Worm (Caenorhabditis elegans) whole organism, mixed stage, embryonic: ENCODE results near the gene C07A12.18.

Experiments used
- M03D4.4 ChIP-seq: sonication (generic microtip); optimal IDR thresholded peaks from 2 replicates; lab custom pipeline; 2017; ENCODE audit warnings: mild to moderate bottlenecking, missing genetic modification characterization, missing compliant biosample characterization
- bed-3 ChIP-seq: fragments of 200-800 bp; sonication (Bioruptor generic); optimal IDR thresholded peaks from 3 replicates; lab custom pipeline; 2018; ENCODE audit warnings: mild to moderate bottlenecking, missing genetic modification characterization, moderate library complexity, missing compliant biosample characterization
- blmp-1 ChIP-seq: fragments of 150-350 bp; optimal IDR thresholded peaks from 2 replicates; lab custom pipeline; 2014; ENCODE audit warnings: missing biosample characterization, missing genetic modification characterization
- ceh-39 ChIP-seq: fragments of 150-350 bp; optimal IDR thresholded peaks from 2 replicates; lab custom pipeline; 2014; ENCODE audit warnings: missing biosample characterization, missing genetic modification characterization
- ceh-43 ChIP-seq: fragments of 200-800 bp; sonication (Bioruptor generic); optimal IDR thresholded peaks from 2 replicates; lab custom pipeline; 2018; ENCODE audit warnings: mild to moderate bottlenecking, missing genetic modification characterization, moderate library complexity, missing compliant biosample characterization
- ceh-83 ChIP-seq: fragments of 200-800 bp; sonication (Bioruptor generic); optimal IDR thresholded peaks from 2 replicates; lab custom pipeline; 2018; ENCODE audit warnings: mild to moderate bottlenecking, missing genetic modification characterization, missing compliant biosample characterization
- ces-1 ChIP-seq: fragments of 150-350 bp; optimal IDR thresholded peaks from 2 replicates; lab custom pipeline; 2014; ENCODE audit warnings: missing biosample characterization, missing genetic modification reagents, missing genetic modification characterization
- cnd-1 ChIP-seq: fragments of 200-800 bp; sonication (Bioruptor generic); optimal IDR thresholded peaks from 2 replicates; lab custom pipeline; 2018; ENCODE audit warnings: mild to moderate bottlenecking, missing genetic modification characterization, missing compliant biosample characterization
- drap-1 ChIP-seq: fragments of 200-800 bp; sonication (Bioruptor generic); optimal IDR thresholded peaks from 3 replicates; lab custom pipeline; 2018; ENCODE audit warnings: mild to moderate bottlenecking, missing genetic modification characterization, missing compliant biosample characterization
- elt-1 ChIP-seq: sonication (generic microtip); optimal IDR thresholded peaks from 2 replicates; lab custom pipeline; 2017; ENCODE audit warnings: missing genetic modification characterization, mild to moderate bottlenecking, missing compliant biosample characterization, antibody characterized with exemption, moderate library complexity, borderline replicate concordance; ENCODE audit not compliant: insufficient read depth
- elt-3 ChIP-seq: fragments of 150-350 bp; optimal IDR thresholded peaks from 2 replicates; lab custom pipeline; 2014; ENCODE audit warnings: missing biosample characterization, missing genetic modification characterization
- flh-1 ChIP-seq: fragments of 200-800 bp; sonication (Bioruptor generic); optimal IDR thresholded peaks from 2 replicates; lab custom pipeline; 2018; ENCODE audit warnings: mild to moderate bottlenecking, missing genetic modification characterization, moderate library complexity, missing compliant biosample characterization
- ham-2 ChIP-seq: fragments of 200-800 bp; sonication (Bioruptor generic); optimal IDR thresholded peaks from 2 replicates; lab custom pipeline; 2018; ENCODE audit warnings: mild to moderate bottlenecking, missing genetic modification characterization, missing compliant biosample characterization
- hlh-1 ChIP-seq: fragments of 150-350 bp; optimal IDR thresholded peaks from 2 replicates; lab custom pipeline; 2014; ENCODE audit warnings: missing biosample characterization, missing genetic modification reagents, missing genetic modification characterization
- lin-13 ChIP-seq: fragments of 150-350 bp; optimal IDR thresholded peaks from 2 replicates; lab custom pipeline; 2014; ENCODE audit warnings: missing biosample characterization, missing genetic modification characterization
- lin-32 ChIP-seq: fragments of 200-800 bp; sonication (Bioruptor generic); optimal IDR thresholded peaks from 2 replicates; lab custom pipeline; 2018; ENCODE audit warnings: mild to moderate bottlenecking, missing genetic modification characterization, missing compliant biosample characterization
- lsy-2 ChIP-seq: fragments of 150-350 bp; optimal IDR thresholded peaks from 2 replicates; lab custom pipeline; 2014; ENCODE audit warnings: missing biosample characterization, missing genetic modification characterization
- mab-5 ChIP-seq: fragments of 150-350 bp; optimal IDR thresholded peaks from 2 replicates; lab custom pipeline; 2014; ENCODE audit warnings: missing biosample characterization, missing genetic modification characterization
- mep-1 ChIP-seq: fragments of 150-350 bp; optimal IDR thresholded peaks from 2 replicates; lab custom pipeline; 2017; ENCODE audit warnings: missing biosample characterization, missing genetic modification reagents, missing genetic modification characterization, inconsistent platforms
- mls-2 ChIP-seq: sonication (generic microtip); optimal IDR thresholded peaks from 2 replicates; lab custom pipeline; 2016; ENCODE audit warnings: mild to moderate bottlenecking, missing genetic modification characterization, moderate library complexity, missing compliant biosample characterization
- nhr-12 ChIP-seq: fragments of 150-350 bp; optimal IDR thresholded peaks from 2 replicates; lab custom pipeline; 2014; ENCODE audit warnings: missing biosample characterization, missing genetic modification characterization
- nhr-2 ChIP-seq: fragments of 150-350 bp; optimal IDR thresholded peaks from 2 replicates; lab custom pipeline; 2014; ENCODE audit warnings: missing biosample characterization, missing genetic modification characterization
- nhr-237 ChIP-seq: fragments of 150-350 bp; optimal IDR thresholded peaks from 2 replicates; lab custom pipeline; 2014; ENCODE audit warnings: missing biosample characterization, missing genetic modification characterization
- nhr-28 ChIP-seq: fragments of 150-350 bp; optimal IDR thresholded peaks from 2 replicates; lab custom pipeline; 2014; ENCODE audit warnings: missing biosample characterization, missing genetic modification characterization
- nhr-76 ChIP-seq: sonication (generic microtip); optimal IDR thresholded peaks from 2 replicates; lab custom pipeline; 2017; ENCODE audit warnings: missing biosample characterization, missing genetic modification characterization
- pha-4 ChIP-seq: fragments of 150-350 bp; optimal IDR thresholded peaks from 2 replicates; lab custom pipeline; 2018; ENCODE audit warnings: missing biosample characterization, missing genetic modification reagents, missing genetic modification characterization
- sem-2 ChIP-seq: fragments of 200-800 bp; sonication (Bioruptor generic); optimal IDR thresholded peaks from 2 replicates; lab custom pipeline; 2018; ENCODE audit warnings: mild to moderate bottlenecking, missing genetic modification characterization, missing compliant biosample characterization
- snpc-4 ChIP-seq: fragments of 150-350 bp; optimal IDR thresholded peaks from 2 replicates; lab custom pipeline; 2014; ENCODE audit warnings: missing biosample characterization, missing genetic modification characterization
- sptf-1 ChIP-seq: sonication (generic microtip); optimal IDR thresholded peaks from 2 replicates; lab custom pipeline; 2017; ENCODE audit warnings: mild to moderate bottlenecking, missing genetic modification characterization, moderate library complexity, missing compliant biosample characterization
- tbx-8 ChIP-seq: fragments of 200-800 bp; sonication (Bioruptor generic); optimal IDR thresholded peaks from 2 replicates; lab custom pipeline; 2018; ENCODE audit warnings: mild to moderate bottlenecking, missing genetic modification characterization, moderate library complexity, missing compliant biosample characterization
- unc-120 ChIP-seq: sonication (generic microtip); optimal IDR thresholded peaks from 2 replicates; lab custom pipeline; 2017; ENCODE audit warnings: missing genetic modification characterization, missing compliant biosample characterization; ENCODE audit not compliant: poor library complexity, severe bottlenecking
- unc-39 ChIP-seq: fragments of 150-350 bp; optimal IDR thresholded peaks from 2 replicates; lab custom pipeline; 2014; ENCODE audit warnings: missing biosample characterization, missing genetic modification characterization
- unc-62 ChIP-seq: fragments of 150-350 bp; optimal IDR thresholded peaks from 2 replicates; lab custom pipeline; 2014; ENCODE audit warnings: missing biosample characterization, missing genetic modification reagents, missing genetic modification characterization
- zip-8 ChIP-seq: fragments of 150-350 bp; optimal IDR thresholded peaks from 2 replicates; lab custom pipeline; 2014; ENCODE audit warnings: missing biosample characterization, missing genetic modification characterization
- ztf-11 ChIP-seq: fragments of 150-350 bp; optimal IDR thresholded peaks from 2 replicates; lab custom pipeline; 2014; ENCODE audit warnings: missing biosample characterization, missing genetic modification characterization

The C07A12.18 gene

DNA sequence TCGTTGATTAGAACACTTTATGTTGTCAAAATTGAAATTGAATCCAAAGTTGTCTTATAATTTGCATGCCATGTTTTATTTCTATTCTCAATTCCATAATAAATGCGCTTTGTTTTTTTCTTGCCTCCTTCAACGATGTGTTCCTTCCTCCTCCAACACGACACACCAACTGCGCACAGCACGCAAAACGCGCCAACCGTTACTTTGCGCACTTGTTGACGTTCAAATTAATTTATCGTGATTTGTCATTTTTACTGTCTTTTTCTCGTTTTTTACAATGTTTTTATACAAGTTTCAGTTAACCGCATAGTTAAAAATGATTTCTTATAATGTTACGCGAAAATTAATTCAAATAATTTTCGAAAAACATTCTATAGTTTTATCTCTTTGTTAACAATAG, 38.2 kb upstream of the C07A12.18 start:
- no peak for TF ChIP-seq elt-3 (tag; lab: Kevin White, UChicago)
- no peak for TF ChIP-seq blmp-1 (tag; lab: Kevin White, UChicago)
- no peak for TF ChIP-seq sptf-1 (tag; lab: Kevin White, UChicago)
- TF ChIP-seq ztf-11 (tag; lab: Kevin White, UChicago), result no peak
- no peak for TF ChIP-seq tbx-8
- no peak for TF ChIP-seq mab-5 (tag; lab: Kevin White, UChicago)
- no peak for TF ChIP-seq drap-1 (GFP tag; lab: Kevin White, UChicago)
- TF ChIP-seq mep-1 (tag; lab: Kevin White, UChicago), result peak; percentile 48
- no peak for TF ChIP-seq lin-32 (GFP tag; lab: Kevin White, UChicago)
- peak; percentile 18 for TF ChIP-seq hlh-1 (tag; lab: Kevin White, UChicago)
- TF ChIP-seq zip-8 (tag; lab: Kevin White, UChicago), result no peak
- no peak for TF ChIP-seq cnd-1 (tag; lab: Kevin White, UChicago)
- no peak for TF ChIP-seq sem-2 (GFP tag; lab: Kevin White, UChicago)
- no peak for TF ChIP-seq elt-1 (tag; lab: Kevin White, UChicago)
- no peak for TF ChIP-seq ceh-43 (GFP tag; lab: Kevin White, UChicago)
- TF ChIP-seq nhr-76, result no peak
- TF ChIP-seq ceh-39 (tag; lab: Kevin White, UChicago), result no peak
- no peak for TF ChIP-seq flh-1 (GFP tag; lab: Kevin White, UChicago)
- TF ChIP-seq lin-13 (tag; lab: Kevin White, UChicago), result peak; percentile 63
- no peak for TF ChIP-seq nhr-28 (tag; lab: Kevin White, UChicago)
- TF ChIP-seq ham-2, result no peak
- TF ChIP-seq mls-2 (tag; lab: Kevin White, UChicago), result no peak
- no peak for TF ChIP-seq M03D4.4 (tag; lab: Kevin White, UChicago)
- no peak for TF ChIP-seq bed-3 (GFP tag; lab: Kevin White, UChicago)
- no peak for TF ChIP-seq unc-39
- no peak for TF ChIP-seq unc-120 (tag; lab: Kevin White, UChicago)
- TF ChIP-seq ceh-83 (GFP tag; lab: Kevin White, UChicago), result no peak
- TF ChIP-seq pha-4 (tag; lab: Kevin White, UChicago), result no peak
- TF ChIP-seq nhr-2, result no peak
- no peak for TF ChIP-seq unc-62
- no peak for TF ChIP-seq nhr-12 (tag; lab: Kevin White, UChicago)
- TF ChIP-seq nhr-237 (tag; lab: Kevin White, UChicago), result no peak
- no peak for TF ChIP-seq snpc-4
- TF ChIP-seq ces-1 (GFP tag; lab: Kevin White, UChicago), result peak; percentile 68
- peak; percentile 41 for TF ChIP-seq lsy-2 (tag; lab: Kevin White, UChicago)

DNA sequence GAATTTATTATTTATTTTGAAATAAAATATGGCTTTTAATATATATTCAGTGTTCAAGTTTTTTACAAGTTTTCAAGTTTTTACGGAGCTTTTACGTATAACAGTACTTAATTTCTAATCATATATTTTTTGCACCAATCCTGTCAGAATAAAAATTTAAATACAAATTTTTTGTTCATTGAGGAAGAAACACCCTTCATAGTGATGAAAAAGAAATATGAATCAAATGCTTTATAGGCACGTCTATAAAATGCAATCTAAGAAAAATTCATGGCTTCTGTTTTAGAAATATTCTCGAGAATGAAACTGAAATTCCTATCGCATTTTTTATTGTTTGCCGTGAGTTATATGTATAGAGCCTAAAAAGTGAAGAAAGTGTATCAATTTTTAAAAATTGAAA, 36.9 kb upstream of the C07A12.18 start, which contains the start of gene C05E11.2:
Gene C05E11.2, plus strand, starts transcription at position 301 of the 400 bp plus-strand sequence.
- TF ChIP-seq nhr-12 (tag; lab: Kevin White, UChicago), result no peak
- no peak for TF ChIP-seq ces-1 (GFP tag; lab: Kevin White, UChicago)
- no peak for TF ChIP-seq flh-1 (GFP tag; lab: Kevin White, UChicago)
- TF ChIP-seq drap-1 (GFP tag; lab: Kevin White, UChicago), result no peak
- TF ChIP-seq mab-5 (tag; lab: Kevin White, UChicago), result no peak
- no peak for TF ChIP-seq lsy-2 (tag; lab: Kevin White, UChicago)
- no peak for TF ChIP-seq ham-2
- no peak for TF ChIP-seq nhr-76
- TF ChIP-seq lin-13 (tag; lab: Kevin White, UChicago), result no peak
- TF ChIP-seq elt-3 (tag; lab: Kevin White, UChicago), result no peak
- no peak for TF ChIP-seq mls-2 (tag; lab: Kevin White, UChicago)
- TF ChIP-seq ztf-11 (tag; lab: Kevin White, UChicago), result no peak
- TF ChIP-seq nhr-2, result no peak
- no peak for TF ChIP-seq bed-3 (GFP tag; lab: Kevin White, UChicago)
- no peak for TF ChIP-seq hlh-1 (tag; lab: Kevin White, UChicago)

DNA sequence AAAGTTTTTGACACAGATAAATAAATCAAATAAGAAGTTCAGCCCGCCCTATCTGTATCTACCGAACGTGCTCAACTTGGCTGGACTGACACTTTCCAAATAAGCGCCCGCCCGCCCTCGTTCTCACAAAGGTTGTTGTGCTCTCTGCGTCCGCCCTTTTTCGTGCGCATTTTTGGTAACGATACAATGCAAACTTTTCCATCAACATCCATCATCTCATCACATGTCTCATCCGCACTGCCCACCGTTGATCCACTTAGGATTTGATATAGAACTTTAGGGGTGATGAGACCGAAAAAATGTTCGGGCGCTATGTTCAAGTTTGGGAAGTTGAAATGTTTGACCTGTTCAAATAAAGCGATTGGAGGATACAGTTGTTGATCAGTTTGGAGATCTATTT, 35.9 kb upstream of the C07A12.18 start, which contains the start of gene C05E11.7:
Gene C05E11.7, minus strand, starts transcription at position 101 of the 400 bp plus-strand sequence.
- TF ChIP-seq nhr-2, result no peak
- no peak for TF ChIP-seq ceh-43 (GFP tag; lab: Kevin White, UChicago)
- TF ChIP-seq mep-1 (tag; lab: Kevin White, UChicago), result no peak
- no peak for TF ChIP-seq snpc-4
- no peak for TF ChIP-seq sem-2 (GFP tag; lab: Kevin White, UChicago)
- TF ChIP-seq blmp-1 (tag; lab: Kevin White, UChicago), result no peak
- TF ChIP-seq M03D4.4 (tag; lab: Kevin White, UChicago), result no peak
- no peak for TF ChIP-seq pha-4 (tag; lab: Kevin White, UChicago)
- TF ChIP-seq ces-1 (GFP tag; lab: Kevin White, UChicago), result no peak
- no peak for TF ChIP-seq unc-120 (tag; lab: Kevin White, UChicago)
- TF ChIP-seq ceh-39 (tag; lab: Kevin White, UChicago), result no peak
- TF ChIP-seq zip-8 (tag; lab: Kevin White, UChicago), result no peak
- TF ChIP-seq elt-1 (tag; lab: Kevin White, UChicago), result no peak
- TF ChIP-seq mls-2 (tag; lab: Kevin White, UChicago), result no peak
- TF ChIP-seq unc-39, result no peak
- no peak for TF ChIP-seq drap-1 (GFP tag; lab: Kevin White, UChicago)
- no peak for TF ChIP-seq cnd-1 (tag; lab: Kevin White, UChicago)
